Worm (Caenorhabditis elegans): ENCODE data around the gene cki-2.

DNA sequence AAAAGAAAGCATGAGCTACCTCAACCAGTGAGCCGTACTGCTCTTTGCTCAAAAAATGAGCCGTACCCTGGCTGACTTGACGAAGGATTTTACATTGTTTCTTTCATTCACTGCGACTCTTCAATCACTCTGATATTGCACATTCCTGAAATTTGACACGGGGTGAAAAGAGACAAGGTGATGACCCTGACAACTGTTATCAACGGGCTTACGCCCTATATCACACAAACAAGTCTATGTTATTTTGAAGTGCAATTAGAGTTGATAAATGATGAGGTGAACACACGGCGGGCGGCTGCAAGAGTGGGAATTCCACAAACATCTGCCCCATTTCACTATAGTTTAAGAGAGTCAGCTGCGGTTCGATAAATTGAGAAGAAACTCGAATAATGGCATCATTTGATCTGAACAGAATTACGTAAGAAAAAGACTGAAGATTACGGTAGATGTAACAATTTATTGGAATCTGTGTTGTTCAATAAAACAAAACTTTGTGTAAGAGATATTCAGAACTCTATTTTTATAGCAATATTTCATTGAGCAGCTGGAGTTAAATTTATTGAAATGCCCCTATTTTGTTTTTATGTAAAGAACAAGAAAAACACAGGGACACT lies 20.4 kb downstream of the cki-2 start:
- no peak for TF ChIP-seq nhr-2 (tag; optimal IDR thresholded peaks at IDR 0.05)
- no peak for TF ChIP-seq pha-4 (tag; optimal IDR thresholded peaks at IDR 0.05)
- TF ChIP-seq ceh-83 (GFP tag; optimal IDR thresholded peaks at IDR 0.05): no peak
- TF ChIP-seq mls-2 (tag; optimal IDR thresholded peaks at IDR 0.05): no peak
- no peak for TF ChIP-seq lin-32 (GFP tag; optimal IDR thresholded peaks at IDR 0.05)

Data from whole organism, mixed stage, embryonic.